Worm (Caenorhabditis elegans) whole organism, L4 larva: ENCODE data around the gene E02H9.7.

Source experiments
- ZK546.5 ChIP-seq, 2 experiments: sonication (generic microtip); optimal IDR thresholded peaks; 2 replicates each; lab custom pipeline; 2017; ENCODE audit warnings: missing biosample characterization in 2 of 2, missing genetic modification characterization in 2 of 2
- egl-27 ChIP-seq: sonication (generic microtip); optimal IDR thresholded peaks from 3 replicates; lab custom pipeline; 2017; ENCODE audit warnings: missing biosample characterization, missing genetic modification reagents, missing genetic modification characterization
- lin-13 ChIP-seq: fragments of 150-350 bp; optimal IDR thresholded peaks from 2 replicates; lab custom pipeline; 2014; ENCODE audit warnings: missing biosample characterization, missing genetic modification reagents, missing genetic modification characterization
- lin-15B ChIP-seq: fragments of 150-350 bp; sonication (generic microtip); optimal IDR thresholded peaks from 3 replicates; lab custom pipeline; 2014; ENCODE audit warnings: missing biosample characterization, missing genetic modification characterization
- unc-39 ChIP-seq: sonication (generic microtip); optimal IDR thresholded peaks from 2 replicates; lab custom pipeline; 2017; ENCODE audit warnings: missing biosample characterization, missing genetic modification characterization
- unc-62 ChIP-seq, 3 experiments: fragments of 150-350 bp in 1 of 3; sonication (generic microtip); optimal IDR thresholded peaks in 2 of 3; peaks in 1 of 3; 1 replicate in 1 of 3; 2 replicates in 2 of 3; lab custom pipeline; 2014 to 2017; ENCODE audit warnings: missing biosample characterization in 3 of 3, missing genetic modification characterization in 3 of 3, missing genetic modification reagents in 3 of 3, missing genotype in 1 of 3
- ztf-7 ChIP-seq: fragments of 150-350 bp; optimal IDR thresholded peaks from 2 replicates; lab custom pipeline; 2014; ENCODE audit warnings: missing biosample characterization, missing genetic modification characterization

- TF ChIP-seq unc-39 (tag; lab: Kevin White, UChicago) (no peak), lin-15B (tag; lab: Kevin White, UChicago) (no peak), ztf-7 (tag; lab: Kevin White, UChicago) (no peak), egl-27 (tag; lab: Kevin White, UChicago) (no peak), ZK546.5 (tag; optimal IDR thresholded peaks at IDR 0.05; lab: Kevin White, UChicago) (no peak), unc-62 (GFP tag; optimal IDR thresholded peaks at IDR 0.05 in 1 of 2; lab: Kevin White, UChicago) (no peak), unc-62 (tag; optimal IDR thresholded peaks at IDR 0.05; lab: Kevin White, UChicago) (no peak), lin-13 (GFP tag; lab: Kevin White, UChicago) (no peak)
Measured at ce11 chrIII:2487046-2487760, 41.7 kb upstream of the E02H9.7 start, which contains the start of gene Y54F10AL.1.
